Worm (Caenorhabditis elegans): ENCODE data around the gene nhr-175.

Gene nhr-175

ce11 chrV:13822752-13823151 lies 43.7 kb upstream of the nhr-175 start, which contains the start of gene hpo-31:
TSS of gene hpo-31 (plus strand) at chrV:13823052.
- TF ChIP-seq zip-8 (tag; optimal IDR thresholded peaks at IDR 0.05) (no peak), cnd-1 (tag; optimal IDR thresholded peaks at IDR 0.05) (no peak), M03D4.4 (tag; optimal IDR thresholded peaks at IDR 0.05) (no peak), tbx-8 (GFP tag; optimal IDR thresholded peaks at IDR 0.05) (no peak), elt-1 (tag; optimal IDR thresholded peaks at IDR 0.05; ENCODE audit: borderline replicate concordance, insufficient read depth) (no peak), nhr-28 (tag; optimal IDR thresholded peaks at IDR 0.05) (no peak), unc-62 (GFP tag; optimal IDR thresholded peaks at IDR 0.05) (no peak), ztf-11 (tag; optimal IDR thresholded peaks at IDR 0.05) (no peak), elt-3 (tag; optimal IDR thresholded peaks at IDR 0.05) (no peak), nhr-237 (tag; optimal IDR thresholded peaks at IDR 0.05) (no peak), ham-2 (GFP tag; optimal IDR thresholded peaks at IDR 0.05) (no peak), mep-1 (tag; optimal IDR thresholded peaks at IDR 0.05) (no peak), drap-1 (GFP tag; optimal IDR thresholded peaks at IDR 0.05) (no peak), ceh-83 (GFP tag; optimal IDR thresholded peaks at IDR 0.05) (no peak), sem-2 (GFP tag; optimal IDR thresholded peaks at IDR 0.05) (no peak), nhr-2 (tag; optimal IDR thresholded peaks at IDR 0.05) (no peak), lin-32 (GFP tag; optimal IDR thresholded peaks at IDR 0.05) (no peak)

DNA sequence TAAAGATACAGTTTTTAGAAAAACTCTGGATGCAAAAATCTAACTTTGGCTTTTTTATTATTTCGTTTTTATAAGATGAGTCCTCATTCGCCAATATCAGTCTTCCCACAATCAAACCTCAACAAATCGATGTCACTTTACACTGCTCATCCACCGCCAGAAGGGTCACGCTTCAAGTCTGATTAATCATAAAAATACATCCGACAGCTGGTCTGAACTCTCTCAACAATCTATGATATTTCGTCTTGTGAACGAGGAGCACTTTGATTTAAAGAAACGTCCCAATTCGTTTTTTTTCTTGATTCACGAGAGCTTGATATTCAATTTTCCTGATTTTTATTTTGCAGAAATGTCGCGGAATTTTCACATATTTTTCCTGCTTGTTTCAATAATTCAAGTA lies 38.6 kb upstream of the nhr-175 start, which contains the start of gene nrf-5:
Gene nrf-5 (plus strand): TSS at position 348 of the 400 bp plus-strand sequence.
- peak; percentile 64 for TF ChIP-seq hlh-1 (tag; optimal IDR thresholded peaks at IDR 0.05)
- no peak for TF ChIP-seq ztf-11 (tag; optimal IDR thresholded peaks at IDR 0.05)

- no peak for TF ChIP-seq nhr-12 (tag; optimal IDR thresholded peaks at IDR 0.05)
- no peak for TF ChIP-seq ceh-39 (tag; optimal IDR thresholded peaks at IDR 0.05)
- TF ChIP-seq mls-2 (tag; optimal IDR thresholded peaks at IDR 0.05) = no peak
- no peak for TF ChIP-seq hlh-1 (tag; optimal IDR thresholded peaks at IDR 0.05)
- no peak for TF ChIP-seq tbx-8 (GFP tag; optimal IDR thresholded peaks at IDR 0.05)
- no peak for TF ChIP-seq unc-120 (tag; optimal IDR thresholded peaks at IDR 0.05; ENCODE audit: poor library complexity, severe bottlenecking)
- no peak for TF ChIP-seq ham-2 (GFP tag; optimal IDR thresholded peaks at IDR 0.05)
Observed at ce11 chrV:13830813-13831212, 35.7 kb upstream of the nhr-175 start, which contains the start of gene str-165. TSS of gene str-165 (plus strand) at chrV:13831113.

DNA sequence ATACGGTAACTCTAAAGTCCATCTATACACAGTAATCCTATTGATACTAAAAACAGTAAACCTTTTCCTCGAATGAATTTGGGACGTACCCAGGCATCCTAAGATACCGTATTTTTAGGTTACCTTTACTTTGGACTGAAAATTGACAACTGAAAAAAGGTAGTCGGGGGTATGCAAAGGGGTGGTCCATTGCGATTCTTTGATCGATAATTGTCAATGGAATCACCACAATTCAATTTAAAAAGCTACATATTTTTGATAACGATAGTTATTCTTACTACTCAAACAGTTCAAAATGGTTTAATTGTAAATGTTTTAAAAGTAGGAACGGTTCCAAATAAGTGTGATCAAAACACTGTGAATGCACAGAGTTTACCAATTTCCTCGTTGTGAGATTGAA lies 32.5 kb upstream of the nhr-175 start, which contains the start of gene srx-129:
Gene srx-129 (plus strand): TSS at position 301 of the 400 bp plus-strand sequence.
- TF ChIP-seq nhr-76 (tag; optimal IDR thresholded peaks at IDR 0.05) = no peak
- TF ChIP-seq nhr-2 (tag; optimal IDR thresholded peaks at IDR 0.05) = no peak
- no peak for TF ChIP-seq pha-4 (tag; optimal IDR thresholded peaks at IDR 0.05)
- no peak for TF ChIP-seq bed-3 (GFP tag; optimal IDR thresholded peaks at IDR 0.05)
- no peak for TF ChIP-seq ceh-39 (tag; optimal IDR thresholded peaks at IDR 0.05)
- TF ChIP-seq nhr-12 (tag; optimal IDR thresholded peaks at IDR 0.05) = no peak
- no peak for TF ChIP-seq blmp-1 (tag; optimal IDR thresholded peaks at IDR 0.05)
- no peak for TF ChIP-seq cnd-1 (tag; optimal IDR thresholded peaks at IDR 0.05)
- TF ChIP-seq ztf-11 (tag; optimal IDR thresholded peaks at IDR 0.05) = no peak
- TF ChIP-seq tbx-8 (GFP tag; optimal IDR thresholded peaks at IDR 0.05) = no peak
- TF ChIP-seq elt-1 (tag; optimal IDR thresholded peaks at IDR 0.05; ENCODE audit: borderline replicate concordance, insufficient read depth) = no peak
- TF ChIP-seq lin-32 (GFP tag; optimal IDR thresholded peaks at IDR 0.05) = no peak
- TF ChIP-seq zip-8 (tag; optimal IDR thresholded peaks at IDR 0.05) = no peak
- no peak for TF ChIP-seq ces-1 (GFP tag; optimal IDR thresholded peaks at IDR 0.05)
- TF ChIP-seq unc-120 (tag; optimal IDR thresholded peaks at IDR 0.05; ENCODE audit: poor library complexity, severe bottlenecking) = no peak
- no peak for TF ChIP-seq lin-13 (tag; optimal IDR thresholded peaks at IDR 0.05)
- no peak for TF ChIP-seq lsy-2 (tag; optimal IDR thresholded peaks at IDR 0.05)
- no peak for TF ChIP-seq hlh-1 (tag; optimal IDR thresholded peaks at IDR 0.05)

DNA sequence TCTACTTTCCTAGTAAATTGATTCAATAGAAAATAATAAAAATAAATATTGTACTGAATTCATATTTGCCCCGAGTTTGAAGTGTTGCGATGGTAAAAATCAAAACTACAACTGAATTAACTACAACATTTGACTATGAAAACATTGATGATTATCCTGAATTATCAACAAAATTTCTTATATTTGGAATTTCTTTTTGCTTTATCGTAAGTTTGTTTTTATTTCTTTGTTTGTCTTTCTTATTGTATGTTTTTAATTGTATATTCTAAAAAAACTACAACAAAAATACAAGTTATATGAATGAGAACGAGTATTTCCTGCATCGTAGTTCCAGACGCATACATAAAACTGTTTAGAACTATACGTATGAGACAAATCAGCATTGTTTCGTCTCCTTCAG lies 29.3 kb upstream of the nhr-175 start, which contains the start of gene srx-128:
Gene srx-128 (plus strand): TSS at position 301 of the 400 bp plus-strand sequence.
- TF ChIP-seq blmp-1 (tag; optimal IDR thresholded peaks at IDR 0.05) = no peak
- no peak for TF ChIP-seq hlh-1 (tag; optimal IDR thresholded peaks at IDR 0.05)
- no peak for TF ChIP-seq ham-2 (GFP tag; optimal IDR thresholded peaks at IDR 0.05)
- no peak for TF ChIP-seq lin-32 (GFP tag; optimal IDR thresholded peaks at IDR 0.05)
- no peak for TF ChIP-seq sem-2 (GFP tag; optimal IDR thresholded peaks at IDR 0.05)
- no peak for TF ChIP-seq nhr-2 (tag; optimal IDR thresholded peaks at IDR 0.05)
- no peak for TF ChIP-seq bed-3 (GFP tag; optimal IDR thresholded peaks at IDR 0.05)
- TF ChIP-seq elt-1 (tag; optimal IDR thresholded peaks at IDR 0.05; ENCODE audit: borderline replicate concordance, insufficient read depth) = no peak
- TF ChIP-seq cnd-1 (tag; optimal IDR thresholded peaks at IDR 0.05) = no peak
- TF ChIP-seq ceh-83 (GFP tag; optimal IDR thresholded peaks at IDR 0.05) = no peak
- TF ChIP-seq lsy-2 (tag; optimal IDR thresholded peaks at IDR 0.05) = no peak
- no peak for TF ChIP-seq drap-1 (GFP tag; optimal IDR thresholded peaks at IDR 0.05)

All from whole organism, mixed stage, embryonic.